Fruit fly (Drosophila melanogaster) whole organism, embryonic: ENCODE measurements around the gene CG12589.

Experiments used
- B-H1 ChIP-seq: fragments of 200-800 bp; sonication (Bioruptor generic); IDR thresholded peaks from 3 replicates; pipeline ENCODE4 v1.3.6; 2022; ENCODE audit warnings: missing biosample characterization, missing genetic modification characterization
- B-H2 ChIP-seq: fragments of 200-800 bp; sonication (Bioruptor generic); optimal IDR thresholded peaks from 2 replicates; lab custom pipeline; 2018; ENCODE audit warnings: missing biosample characterization, mild to moderate bottlenecking, missing genetic modification characterization
- CG10321 ChIP-seq: fragments of 200-800 bp; sonication (Bioruptor generic); IDR thresholded peaks from 2 replicates; pipeline ENCODE4 v1.3.6; 2022; ENCODE audit warnings: missing biosample characterization, missing genetic modification characterization
- CG10565 ChIP-seq: fragments of 200-800 bp; sonication (Bioruptor generic); optimal IDR thresholded peaks from 3 replicates; lab custom pipeline; 2016; ENCODE audit warnings: missing biosample characterization, mild to moderate bottlenecking, missing genetic modification characterization
- CG11560 ChIP-seq: fragments of 200-800 bp; sonication (Bioruptor generic); IDR thresholded peaks from 3 replicates; pipeline ENCODE4 v1.3.6; 2022; ENCODE audit warnings: missing biosample characterization, missing genetic modification characterization
- CG14860 ChIP-seq: fragments of 200-800 bp; sonication (Bioruptor generic); IDR thresholded peaks from 3 replicates; pipeline ENCODE4 v1.3.6; 2022; ENCODE audit warnings: missing biosample characterization, missing genetic modification characterization; ENCODE audit not compliant: partially characterized antibody
- CG1529 ChIP-seq: fragments of 200-800 bp; sonication (Bioruptor generic); optimal IDR thresholded peaks from 3 replicates; lab custom pipeline; 2018; ENCODE audit warnings: missing biosample characterization, missing genetic modification characterization
- CG16815 ChIP-seq: fragments of 200-800 bp; sonication (Bioruptor generic); optimal IDR thresholded peaks from 3 replicates; lab custom pipeline; 2017; ENCODE audit warnings: missing biosample characterization, mild to moderate bottlenecking, missing genetic modification characterization
- CG17328 ChIP-seq: fragments of 200-800 bp; sonication (Bioruptor generic); IDR thresholded peaks from 2 replicates; pipeline ENCODE4 v1.3.6; 2022; ENCODE audit warnings: missing biosample characterization, missing genetic modification characterization
- CG17359 ChIP-seq: fragments of 200-800 bp; sonication (Bioruptor generic); optimal IDR thresholded peaks from 3 replicates; lab custom pipeline; 2018; ENCODE audit warnings: missing biosample characterization, mild to moderate bottlenecking, missing genetic modification characterization, moderate library complexity
- CG17568 ChIP-seq: fragments of 200-800 bp; sonication (Bioruptor generic); optimal IDR thresholded peaks from 2 replicates; lab custom pipeline; 2018; ENCODE audit warnings: missing biosample characterization, mild to moderate bottlenecking, missing genetic modification characterization, moderate library complexity
- CG1832 ChIP-seq: fragments of 200-800 bp; sonication (Bioruptor generic); optimal IDR thresholded peaks from 2 replicates; lab custom pipeline; 2017; ENCODE audit warnings: missing biosample characterization, mild to moderate bottlenecking, missing genetic modification characterization, inconsistent platforms
- CG31365 ChIP-seq: fragments of 200-800 bp; sonication (Bioruptor generic); optimal IDR thresholded peaks from 2 replicates; lab custom pipeline; 2018; ENCODE audit warnings: missing biosample characterization, mild to moderate bottlenecking, missing genetic modification characterization
- CG32532 ChIP-seq: fragments of 200-800 bp; sonication (Bioruptor generic); IDR thresholded peaks from 2 replicates; pipeline ENCODE4 v1.3.6; 2022; ENCODE audit warnings: missing biosample characterization, missing genetic modification characterization
- CG3847 ChIP-seq: fragments of 200-800 bp; sonication (Bioruptor generic); IDR thresholded peaks from 2 replicates; pipeline ENCODE4 v1.3.6; 2022; ENCODE audit warnings: missing biosample characterization, missing genetic modification characterization
- CG8290 ChIP-seq, 3 experiments: fragments of 200-800 bp; sonication (Bioruptor generic); optimal IDR thresholded peaks; 2 replicates each; lab custom pipeline; 2016 to 2019; ENCODE audit warnings: missing biosample characterization in 3 of 3, missing genetic modification characterization in 3 of 3, mild to moderate bottlenecking in 2 of 3, moderate library complexity in 1 of 3
- CkIIα-i1 ChIP-seq: fragments of 200-800 bp; sonication (Bioruptor generic); IDR thresholded peaks from 2 replicates; pipeline ENCODE4 v1.3.6; 2022; ENCODE audit warnings: missing biosample characterization, missing genetic modification characterization
- Drgx ChIP-seq: fragments of 200-800 bp; sonication (Bioruptor generic); IDR thresholded peaks from 2 replicates; pipeline ENCODE4 v1.3.6; 2022; ENCODE audit warnings: missing biosample characterization, missing genetic modification characterization
- Gug ChIP-seq: fragments of 200-800 bp; sonication (Bioruptor generic); IDR thresholded peaks from 4 replicates; pipeline ENCODE4 v1.3.6; 2022; ENCODE audit warnings: missing biosample characterization, missing genetic modification characterization
- HmgZ ChIP-seq: fragments of 200-800 bp; sonication (Bioruptor generic); optimal IDR thresholded peaks from 2 replicates; lab custom pipeline; 2018; ENCODE audit warnings: missing biosample characterization, mild to moderate bottlenecking, missing genetic modification characterization
- Hr51 ChIP-seq, 2 experiments: fragments of 200-800 bp; sonication (Bioruptor generic); optimal IDR thresholded peaks; 2 replicates in 1 of 2; 3 replicates in 1 of 2; lab custom pipeline; 2016 to 2018; ENCODE audit warnings: missing biosample characterization in 2 of 2, missing genetic modification characterization in 2 of 2, mild to moderate bottlenecking in 1 of 2, moderate library complexity in 1 of 2
- Kr ChIP-seq: fragments of 200-800 bp; sonication (Bioruptor generic); optimal IDR thresholded peaks from 2 replicates; lab custom pipeline; 2017; ENCODE audit warnings: missing biosample characterization, mild to moderate bottlenecking, missing genetic modification characterization
- Sox100B ChIP-seq: fragments of 200-800 bp; sonication (Bioruptor generic); optimal IDR thresholded peaks from 3 replicates; lab custom pipeline; 2018; ENCODE audit warnings: missing biosample characterization, mild to moderate bottlenecking, missing genetic modification characterization
- Sry-δ ChIP-seq: fragments of 200-800 bp; sonication (Bioruptor generic); optimal IDR thresholded peaks from 2 replicates; lab custom pipeline; 2016; ENCODE audit warnings: missing biosample characterization, missing genetic modification characterization
- ac ChIP-seq: fragments of 200-800 bp; sonication (Bioruptor generic); optimal IDR thresholded peaks from 3 replicates; lab custom pipeline; 2017; ENCODE audit warnings: missing biosample characterization, mild to moderate bottlenecking, missing genetic modification characterization
- ara ChIP-seq: fragments of 200-800 bp; sonication (Bioruptor generic); IDR thresholded peaks from 2 replicates; pipeline ENCODE4 v1.3.6; 2022; ENCODE audit warnings: missing biosample characterization, missing genetic modification characterization
- az2 ChIP-seq: fragments of 200-800 bp; sonication (Bioruptor generic); optimal IDR thresholded peaks from 3 replicates; lab custom pipeline; 2016; ENCODE audit warnings: missing biosample characterization, missing genetic modification characterization
- bbx ChIP-seq: fragments of 200-800 bp; sonication (Bioruptor generic); IDR thresholded peaks from 2 replicates; pipeline ENCODE4 v1.3.6; 2022; ENCODE audit warnings: missing biosample characterization, missing genetic modification characterization; ENCODE audit not compliant: partially characterized antibody
- bcd ChIP-seq: fragments of 200-800 bp; sonication (Bioruptor generic); optimal IDR thresholded peaks from 2 replicates; lab custom pipeline; 2017; ENCODE audit warnings: missing biosample characterization, mild to moderate bottlenecking, missing genetic modification characterization
- dati ChIP-seq: fragments of 200-800 bp; sonication (Bioruptor generic); IDR thresholded peaks from 2 replicates; pipeline ENCODE4 v1.3.6; 2022; ENCODE audit warnings: missing biosample characterization, missing genetic modification characterization
- dmrt11E ChIP-seq: fragments of 200-800 bp; sonication (Bioruptor generic); optimal IDR thresholded peaks from 3 replicates; lab custom pipeline; 2018; ENCODE audit warnings: missing biosample characterization, mild to moderate bottlenecking, missing genetic modification characterization, moderate library complexity
- fd3F ChIP-seq: fragments of 200-800 bp; sonication (Bioruptor generic); optimal IDR thresholded peaks from 2 replicates; lab custom pipeline; 2018; ENCODE audit warnings: missing biosample characterization, mild to moderate bottlenecking, missing genetic modification characterization, moderate library complexity
- fru ChIP-seq: fragments of >200 bp; optimal IDR thresholded peaks from 2 replicates; lab custom pipeline; 2017
- gce ChIP-seq: fragments of 200-800 bp; sonication (Bioruptor generic); IDR thresholded peaks from 3 replicates; pipeline ENCODE4 v1.3.6; 2022; ENCODE audit warnings: missing biosample characterization, missing genetic modification characterization
- grau ChIP-seq: fragments of 200-800 bp; optimal IDR thresholded peaks from 3 replicates; lab custom pipeline; 2019; ENCODE audit warnings: missing biosample characterization, mild to moderate bottlenecking, missing genetic modification characterization, moderate library complexity
- gsb ChIP-seq: fragments of 200-800 bp; sonication (Bioruptor generic); IDR thresholded peaks from 2 replicates; pipeline ENCODE4 v1.3.6; 2022; ENCODE audit warnings: missing biosample characterization, missing genetic modification characterization
- h ChIP-seq: fragments of >200 bp; optimal IDR thresholded peaks from 2 replicates; lab custom pipeline; 2017
- lov ChIP-seq, 2 experiments: fragments of 200-800 bp in 1 of 2; fragments of >200 bp in 1 of 2; sonication (Bioruptor generic) in 1 of 2; IDR thresholded peaks in 1 of 2; optimal IDR thresholded peaks in 1 of 2; 2 replicates in 1 of 2; 3 replicates in 1 of 2; pipeline versions ENCODE4 v1.3.6 to Lab custom; 2017 to 2022; ENCODE audit warnings: missing biosample characterization in 1 of 2, missing genetic modification characterization in 1 of 2
- mam ChIP-seq: fragments of 200-800 bp; sonication (Bioruptor generic); optimal IDR thresholded peaks from 3 replicates; lab custom pipeline; 2016; ENCODE audit warnings: missing biosample characterization, missing genetic modification characterization
- mirr ChIP-seq: fragments of 200-800 bp; sonication (Bioruptor generic); optimal IDR thresholded peaks from 3 replicates; lab custom pipeline; 2018; ENCODE audit warnings: missing biosample characterization, mild to moderate bottlenecking, missing genetic modification characterization
- odd ChIP-seq: fragments of 200-800 bp; sonication (Bioruptor generic); optimal IDR thresholded peaks from 2 replicates; lab custom pipeline; 2017; ENCODE audit warnings: missing biosample characterization, mild to moderate bottlenecking, missing genetic modification characterization
- pb ChIP-seq: fragments of 200-800 bp; sonication (Bioruptor generic); optimal IDR thresholded peaks from 3 replicates; lab custom pipeline; 2016; ENCODE audit warnings: missing biosample characterization, missing genetic modification characterization
- pros ChIP-seq: fragments of 200-800 bp; sonication (Bioruptor generic); optimal IDR thresholded peaks from 3 replicates; lab custom pipeline; 2019; ENCODE audit warnings: missing biosample characterization, mild to moderate bottlenecking, missing genetic modification characterization, moderate library complexity
- so ChIP-seq: fragments of 200-800 bp; sonication (Bioruptor generic); IDR thresholded peaks from 3 replicates; pipeline ENCODE4 v1.3.6; 2022; ENCODE audit warnings: missing biosample characterization, missing genetic modification characterization
- toy ChIP-seq: fragments of 200-800 bp; sonication (Bioruptor generic); IDR thresholded peaks from 2 replicates; pipeline ENCODE4 v1.3.6; 2022; ENCODE audit warnings: missing biosample characterization, missing genetic modification characterization
- trem ChIP-seq: fragments of 200-800 bp; optimal IDR thresholded peaks from 3 replicates; lab custom pipeline; 2019; ENCODE audit warnings: missing biosample characterization, mild to moderate bottlenecking, missing genetic modification characterization, moderate library complexity
- unc-4 ChIP-seq: fragments of 200-800 bp; sonication (Bioruptor generic); IDR thresholded peaks from 2 replicates; pipeline ENCODE4 v1.3.6; 2022; ENCODE audit warnings: missing biosample characterization, missing genetic modification characterization; ENCODE audit not compliant: partially characterized antibody
- wdn ChIP-seq: fragments of 200-800 bp; sonication (Bioruptor generic); IDR thresholded peaks from 2 replicates; pipeline ENCODE4 v1.3.6; 2022; ENCODE audit warnings: missing biosample characterization, missing genetic modification characterization
- z ChIP-seq: fragments of 200-800 bp; sonication (Bioruptor generic); IDR thresholded peaks from 3 replicates; pipeline ENCODE4 v1.3.6; 2022; ENCODE audit warnings: missing biosample characterization, missing genetic modification characterization

Gene CG12589

DNA sequence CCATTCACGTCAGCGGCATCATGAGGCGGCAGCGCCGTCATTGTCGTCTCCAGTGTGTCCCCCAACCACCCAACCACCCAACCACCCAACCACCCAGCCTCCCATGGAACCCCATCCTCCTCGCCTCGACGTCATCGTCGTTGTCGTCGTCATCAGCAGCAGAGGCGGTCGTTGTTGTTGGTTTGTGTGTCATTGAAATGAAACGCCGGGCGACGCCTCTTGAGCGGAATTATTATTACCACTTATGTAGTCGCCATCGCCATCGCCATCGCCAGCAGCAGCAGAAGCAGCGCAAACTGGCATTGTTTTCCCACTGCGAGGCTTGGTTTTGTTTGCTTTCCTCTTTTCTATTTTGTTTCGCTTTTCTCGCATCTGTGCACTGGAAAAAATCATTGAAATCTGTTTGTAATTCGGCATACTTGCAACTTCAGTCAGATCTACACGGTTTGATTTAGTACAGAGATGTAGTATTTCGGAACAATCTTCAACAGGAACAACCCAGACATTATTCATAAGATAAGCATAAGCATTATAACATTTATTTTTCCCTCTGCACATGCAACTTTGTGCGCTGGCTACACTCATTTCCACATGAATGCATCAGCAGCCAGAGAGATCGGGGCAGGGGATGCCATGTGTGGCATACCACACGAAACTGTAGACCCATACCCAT lies 25.8 kb downstream of the CG12589 start (continued):
- peak; percentile 76 for TF ChIP-seq CG11560 (tag; lab: Robert Waterston, UW)
- TF ChIP-seq fd3F, result peak; percentile 27
- TF ChIP-seq CG14860 (GFP tag; lab: Robert Waterston, UW), result no peak
- TF ChIP-seq CG17359, result peak; percentile 98
- peak; percentile 80 for TF ChIP-seq pros (GFP tag; lab: Kevin White, UChicago)
- peak; percentile 99 for TF ChIP-seq CG8290 (GFP tag; optimal IDR thresholded peaks at IDR 0.05; lab: Kevin White, UChicago)
- TF ChIP-seq CG8290 (tag; optimal IDR thresholded peaks at IDR 0.05; lab: Kevin White, UChicago), result peak; percentile 86 to 94
- peak; percentile 84 for TF ChIP-seq mam (GFP tag; lab: Kevin White, UChicago)
- TF ChIP-seq lov (optimal IDR thresholded peaks at IDR 0.05; lab: Kevin White, UChicago), result no peak
- TF ChIP-seq lov (GFP tag; IDR thresholded peaks at IDR 0.05; lab: Robert Waterston, UW), result peak; percentile 99
- peak; percentile 97 for TF ChIP-seq pb (GFP tag; lab: Kevin White, UChicago)
- peak; percentile 100 for TF ChIP-seq dmrt11E
- peak; percentile 66 for TF ChIP-seq toy
- TF ChIP-seq CG10565, result peak; percentile 93
- TF ChIP-seq ara, result peak; percentile 99
- TF ChIP-seq CG16815 (GFP tag; lab: Kevin White, UChicago), result peak; percentile 98
- TF ChIP-seq z (GFP tag; lab: Robert Waterston, UW), result peak; percentile 80; the same call in 2 of the 3 replicates
- no peak for TF ChIP-seq fru (lab: Kevin White, UChicago)
- TF ChIP-seq CG17568 (GFP tag; lab: Kevin White, UChicago), result peak; percentile 95
- no peak for TF ChIP-seq B-H2 (GFP tag; lab: Kevin White, UChicago)
- TF ChIP-seq az2 (GFP tag; lab: Kevin White, UChicago), result peak; percentile 99
- peak; percentile 94 for TF ChIP-seq grau (tag; lab: Kevin White, UChicago)
- peak; percentile 93 for TF ChIP-seq so (GFP tag; lab: Robert Waterston, UW)
- no peak for TF ChIP-seq CkIIα-i1 (GFP tag; lab: Robert Waterston, UW)
- TF ChIP-seq bcd, result peak; percentile 93
- TF ChIP-seq ac (GFP tag; lab: Kevin White, UChicago), result peak; percentile 98
- TF ChIP-seq gsb (GFP tag; lab: Robert Waterston, UW), result peak; percentile 54
- TF ChIP-seq CG1529 (GFP tag; lab: Kevin White, UChicago), result peak; percentile 99
- TF ChIP-seq h (lab: Kevin White, UChicago), result no peak
- TF ChIP-seq gce, result peak; percentile 96
- TF ChIP-seq Sox100B (GFP tag; lab: Kevin White, UChicago), result peak; percentile 96
- TF ChIP-seq CG1832 (GFP tag; lab: Kevin White, UChicago), result no peak
- TF ChIP-seq B-H1 (GFP tag; lab: Robert Waterston, UW), result peak; percentile 82
- peak; percentile 92 for TF ChIP-seq Gug
- TF ChIP-seq CG31365, result peak; percentile 88
- peak; percentile 58; the same call in 1 of the 2 replicates for TF ChIP-seq CG32532
- TF ChIP-seq CG3847 (GFP tag; lab: Robert Waterston, UW), result peak; percentile 67
- no peak for TF ChIP-seq unc-4 (GFP tag; lab: Robert Waterston, UW)
- no peak for TF ChIP-seq bbx (GFP tag; lab: Robert Waterston, UW)
- TF ChIP-seq dati (GFP tag; lab: Robert Waterston, UW), result peak; percentile 93
- peak; percentile 91 for TF ChIP-seq odd (GFP tag; lab: Kevin White, UChicago)
- 0 out of 2 replicates have a peak, but pooled peaks have one; percentile 6 for TF ChIP-seq CG10321 (GFP tag; lab: Robert Waterston, UW)
- no peak for TF ChIP-seq mirr (GFP tag; lab: Kevin White, UChicago)
- peak; percentile 97 for TF ChIP-seq Drgx
- peak; percentile 98 for TF ChIP-seq CG17328
- TF ChIP-seq Hr51 (GFP tag; optimal IDR thresholded peaks at IDR 0.05; lab: Kevin White, UChicago), result peak; percentile 91 to 94
- TF ChIP-seq wdn (GFP tag; lab: Robert Waterston, UW), result peak; percentile 45; the same call in 1 of the 2 replicates
- peak; percentile 83 for TF ChIP-seq HmgZ (tag; lab: Kevin White, UChicago)
- peak; percentile 97 for TF ChIP-seq trem (tag; lab: Kevin White, UChicago)
- TF ChIP-seq Sry-δ, result peak; percentile 65
- TF ChIP-seq Kr, result peak; percentile 95
